Worm (Caenorhabditis elegans): Measurements from ENCODE around the gene T26A5.8.

- TF ChIP-seq nhr-237 (tag; optimal IDR thresholded peaks at IDR 0.05) (no peak), elt-1 (tag; optimal IDR thresholded peaks at IDR 0.05) (no peak), lin-39 (tag; optimal IDR thresholded peaks at IDR 0.05) (no peak), ztf-4 (tag; optimal IDR thresholded peaks at IDR 0.05) (no peak), nhr-23 (tag; optimal IDR thresholded peaks at IDR 0.05) (no peak)
Measured at ce11 chrIII:6508327-6508726, 45.7 kb upstream of the T26A5.8 start.
